Worm (Caenorhabditis elegans) whole organism, young adult: Measurements from ENCODE around the gene cest-2.2.

Experiments
- F22D6.2 ChIP-seq: sonication (generic microtip); optimal IDR thresholded peaks from 2 replicates; lab custom pipeline; 2016; ENCODE audit warnings: mild to moderate bottlenecking, missing genetic modification characterization, missing compliant biosample characterization
- F49E8.2 ChIP-seq: sonication (generic microtip); optimal IDR thresholded peaks from 3 replicates; lab custom pipeline; 2017; ENCODE audit warnings: missing genetic modification characterization, mild to moderate bottlenecking, missing compliant biosample characterization, antibody characterized with exemption, moderate library complexity; ENCODE audit not compliant: insufficient read depth
- ama-1 ChIP-seq, 3 experiments: fragments of 150-350 bp in 1 of 3; sonication (generic microtip) in 2 of 3; optimal IDR thresholded peaks; 2 replicates each; lab custom pipeline; 2014 to 2018; ENCODE audit warnings: missing biosample characterization in 2 of 3, missing genetic modification characterization in 2 of 3, missing genetic modification reagents in 2 of 3
- cebp-1 ChIP-seq, 2 experiments: fragments of 200-800 bp in 1 of 2; sonication (Bioruptor generic) in 1 of 2; sonication (generic microtip) in 1 of 2; IDR thresholded peaks in 1 of 2; optimal IDR thresholded peaks in 1 of 2; 2 replicates each; pipeline versions ENCODE4 v1.3.6 to Lab custom; 2017 to 2022; ENCODE audit warnings: missing compliant biosample characterization in 2 of 2, missing genetic modification characterization in 2 of 2, mild to moderate bottlenecking in 1 of 2, missing genetic modification reagents in 1 of 2, moderate library complexity in 1 of 2
- ceh-58 ChIP-seq: fragments of 200-800 bp; sonication (Bioruptor generic); IDR thresholded peaks from 2 replicates; pipeline ENCODE4 v1.3.6; 2022; ENCODE audit warnings: missing genetic modification characterization, missing compliant biosample characterization
- fkh-3 ChIP-seq: sonication (generic microtip); optimal IDR thresholded peaks from 2 replicates; lab custom pipeline; 2016; ENCODE audit warnings: mild to moderate bottlenecking, missing genetic modification characterization, missing compliant biosample characterization
- gei-17 ChIP-seq: fragments of 200-800 bp; sonication (Bioruptor generic); optimal IDR thresholded peaks from 2 replicates; lab custom pipeline; 2018; ENCODE audit warnings: mild to moderate bottlenecking, missing genetic modification characterization, missing compliant biosample characterization
- lag-1 ChIP-seq: fragments of 200-800 bp; sonication (Bioruptor generic); IDR thresholded peaks from 2 replicates; pipeline ENCODE4 v1.3.6; 2022; ENCODE audit warnings: missing genetic modification reagents, missing genetic modification characterization, missing compliant biosample characterization
- madf-10 ChIP-seq: sonication (generic microtip); optimal IDR thresholded peaks from 2 replicates; lab custom pipeline; 2016; ENCODE audit warnings: mild to moderate bottlenecking, missing genetic modification characterization, missing compliant biosample characterization
- nfya-1 ChIP-seq: sonication (generic microtip); optimal IDR thresholded peaks from 2 replicates; lab custom pipeline; 2017; ENCODE audit warnings: antibody characterized with exemption, missing compliant biosample characterization, missing genetic modification characterization, borderline replicate concordance; ENCODE audit not compliant: insufficient read depth
- unc-130 ChIP-seq: sonication (generic microtip); optimal IDR thresholded peaks from 2 replicates; lab custom pipeline; 2016; ENCODE audit warnings: missing genetic modification reagents, missing genetic modification characterization, missing compliant biosample characterization

ce11 chrV:14179947-14180346 lies 4.8 kb upstream of the cest-2.2 start, which contains the start of gene ZC376.8:
- no peak for TF ChIP-seq F49E8.2
- no peak for TF ChIP-seq madf-10 (tag; lab: Kevin White, UChicago)
- no peak for TF ChIP-seq cebp-1 (GFP tag; IDR thresholded peaks at IDR 0.05; lab: Robert Waterston, UW)
- TF ChIP-seq cebp-1 (tag; optimal IDR thresholded peaks at IDR 0.05; lab: Kevin White, UChicago) = no peak
- TF ChIP-seq F22D6.2 (tag; lab: Kevin White, UChicago) = no peak
- no peak for TF ChIP-seq nfya-1 (tag; lab: Kevin White, UChicago)
- no peak for TF ChIP-seq lag-1 (GFP tag; lab: Robert Waterston, UW)
- no peak for TF ChIP-seq ceh-58 (GFP tag; lab: Robert Waterston, UW)
- no peak for TF ChIP-seq gei-17 (GFP tag; lab: Kevin White, UChicago)
- no peak for TF ChIP-seq ama-1 (optimal IDR thresholded peaks at IDR 0.05; lab: Kevin White, UChicago)
- no peak for TF ChIP-seq ama-1 (GFP tag; optimal IDR thresholded peaks at IDR 0.05; lab: Kevin White, UChicago)
- no peak for TF ChIP-seq unc-130 (GFP tag; lab: Kevin White, UChicago)
- no peak for TF ChIP-seq fkh-3 (tag; lab: Kevin White, UChicago)
